Fruit fly (Drosophila melanogaster) whole organism, embryonic: ENCODE measurements around the gene MRG15.
A peak's percentile ranks its signal among the peaks of the same experiment; 100 is the strongest.

ENCODE experiments used
- Asciz ChIP-seq: fragments of 200-800 bp; sonication (Bioruptor generic); optimal IDR thresholded peaks from 2 replicates; lab custom pipeline; 2017; ENCODE audit warnings: missing biosample characterization, mild to moderate bottlenecking, missing genetic modification characterization, missing genetic modification reagents
- Atf-2 ChIP-seq: fragments of 200-800 bp; sonication (Bioruptor generic); optimal IDR thresholded peaks from 2 replicates; lab custom pipeline; 2016; ENCODE audit warnings: missing biosample characterization, missing genetic modification characterization
- CG10209 ChIP-seq: fragments of 200-800 bp; sonication (Bioruptor generic); optimal IDR thresholded peaks from 3 replicates; lab custom pipeline; 2017; ENCODE audit warnings: missing biosample characterization, mild to moderate bottlenecking, missing genetic modification characterization, missing genetic modification reagents
- CG10959 ChIP-seq: fragments of 200-800 bp; sonication (Bioruptor generic); IDR thresholded peaks from 2 replicates; pipeline ENCODE4 v1.3.6; 2022; ENCODE audit warnings: missing biosample characterization, missing genetic modification characterization
- CG10979 ChIP-seq: fragments of 200-800 bp; sonication (Bioruptor generic); optimal IDR thresholded peaks from 2 replicates; lab custom pipeline; 2018; ENCODE audit warnings: missing biosample characterization, mild to moderate bottlenecking, missing genetic modification characterization, moderate library complexity
- CG11085 ChIP-seq: fragments of 200-800 bp; sonication (Bioruptor generic); IDR thresholded peaks from 2 replicates; pipeline ENCODE4 v1.3.6; 2022; ENCODE audit warnings: missing biosample characterization, missing genetic modification characterization
- CG12155 ChIP-seq: fragments of 200-800 bp; sonication (Bioruptor generic); optimal IDR thresholded peaks from 3 replicates; lab custom pipeline; 2016; ENCODE audit warnings: missing biosample characterization, missing genetic modification characterization
- CG12391 ChIP-seq: fragments of 200-800 bp; sonication (Bioruptor generic); optimal IDR thresholded peaks from 3 replicates; lab custom pipeline; 2018; ENCODE audit warnings: missing biosample characterization, mild to moderate bottlenecking, missing genetic modification characterization, moderate library complexity
- CG15601 ChIP-seq: fragments of 200-800 bp; sonication (Bioruptor generic); optimal IDR thresholded peaks from 3 replicates; lab custom pipeline; 2019; ENCODE audit warnings: missing biosample characterization, mild to moderate bottlenecking, missing genetic modification characterization, moderate library complexity
- CG15696 ChIP-seq: fragments of 200-800 bp; sonication (Bioruptor generic); optimal IDR thresholded peaks from 2 replicates; lab custom pipeline; 2019; ENCODE audit warnings: missing biosample characterization, mild to moderate bottlenecking, missing genetic modification characterization, moderate library complexity
- CG16779 ChIP-seq: fragments of 200-800 bp; sonication (Bioruptor generic); IDR thresholded peaks from 2 replicates; pipeline ENCODE4 v1.3.6; 2022; ENCODE audit warnings: missing biosample characterization, missing genetic modification characterization
- CG17328 ChIP-seq: fragments of 200-800 bp; sonication (Bioruptor generic); IDR thresholded peaks from 2 replicates; pipeline ENCODE4 v1.3.6; 2022; ENCODE audit warnings: missing biosample characterization, missing genetic modification characterization
- CG31224 ChIP-seq: fragments of 200-800 bp; sonication (Bioruptor generic); IDR thresholded peaks from 2 replicates; pipeline ENCODE4 v1.3.6; 2022; ENCODE audit warnings: missing biosample characterization, missing genetic modification characterization
- CG43689 ChIP-seq: fragments of 200-800 bp; sonication (Bioruptor generic); IDR thresholded peaks from 2 replicates; pipeline ENCODE4 v1.3.6; 2022; ENCODE audit warnings: missing biosample characterization, missing genetic modification characterization
- CG7786 ChIP-seq: fragments of 200-800 bp; sonication (Bioruptor generic); optimal IDR thresholded peaks from 2 replicates; lab custom pipeline; 2016; ENCODE audit warnings: missing biosample characterization, missing genetic modification characterization
- CG8290 ChIP-seq, 3 experiments: fragments of 200-800 bp; sonication (Bioruptor generic); optimal IDR thresholded peaks; 2 replicates each; lab custom pipeline; 2016 to 2019; ENCODE audit warnings: missing biosample characterization in 3 of 3, missing genetic modification characterization in 3 of 3, mild to moderate bottlenecking in 2 of 3, moderate library complexity in 1 of 3
- CG9817 ChIP-seq: fragments of 200-800 bp; sonication (Bioruptor generic); optimal IDR thresholded peaks from 2 replicates; lab custom pipeline; 2018; ENCODE audit warnings: missing biosample characterization, mild to moderate bottlenecking, missing genetic modification characterization, moderate library complexity
- CTCF ChIP-seq: fragments of 200-800 bp; sonication (Bioruptor generic); optimal IDR thresholded peaks from 2 replicates; lab custom pipeline; 2017; ENCODE audit warnings: missing biosample characterization, mild to moderate bottlenecking, missing genetic modification characterization, moderate library complexity
- Dp ChIP-seq: fragments of 200-800 bp; sonication (Bioruptor generic); optimal IDR thresholded peaks from 2 replicates; lab custom pipeline; 2018; ENCODE audit warnings: missing biosample characterization, mild to moderate bottlenecking, missing genetic modification characterization, moderate library complexity
- Fer1 ChIP-seq: fragments of 200-800 bp; sonication (Bioruptor generic); optimal IDR thresholded peaks from 2 replicates; lab custom pipeline; 2017; ENCODE audit warnings: missing biosample characterization, mild to moderate bottlenecking, missing genetic modification characterization
- H15 ChIP-seq: fragments of 200-800 bp; sonication (Bioruptor generic); IDR thresholded peaks from 3 replicates; pipeline ENCODE4 v1.3.6; 2022; ENCODE audit warnings: missing biosample characterization, missing genetic modification characterization
- Med ChIP-seq: fragments of 200-800 bp; sonication (Bioruptor generic); peaks from one replicate; lab custom pipeline; 2016; ENCODE audit warnings: missing biosample characterization, missing genetic modification characterization, mild to moderate bottlenecking, inconsistent platforms, moderate library complexity
- Myb ChIP-seq: fragments of 200-800 bp; sonication (Bioruptor generic); optimal IDR thresholded peaks from 2 replicates; lab custom pipeline; 2016; ENCODE audit warnings: missing biosample characterization, missing genetic modification characterization
- NC2β ChIP-seq: fragments of 200-800 bp; sonication (Bioruptor generic); optimal IDR thresholded peaks from 2 replicates; lab custom pipeline; 2016; ENCODE audit warnings: missing biosample characterization, missing genetic modification characterization
- Oli ChIP-seq: fragments of 200-800 bp; sonication (Bioruptor generic); optimal IDR thresholded peaks from 2 replicates; lab custom pipeline; 2018; ENCODE audit warnings: missing biosample characterization, mild to moderate bottlenecking, missing genetic modification characterization, moderate library complexity
- Poxn ChIP-seq: fragments of 200-800 bp; sonication (Bioruptor generic); IDR thresholded peaks from 2 replicates; pipeline ENCODE4 v1.3.6; 2022; ENCODE audit warnings: missing biosample characterization, missing genetic modification characterization
- Side ChIP-seq: fragments of 200-800 bp; sonication (Bioruptor generic); optimal IDR thresholded peaks from 2 replicates; lab custom pipeline; 2016; ENCODE audit warnings: missing biosample characterization, missing genetic modification characterization
- TFAM ChIP-seq: fragments of 200-800 bp; sonication (Bioruptor generic); optimal IDR thresholded peaks from 2 replicates; lab custom pipeline; 2017; ENCODE audit warnings: missing biosample characterization, missing genetic modification characterization, inconsistent platforms
- Usf ChIP-seq: fragments of 200-800 bp; sonication (Bioruptor generic); optimal IDR thresholded peaks from 2 replicates; lab custom pipeline; 2017; ENCODE audit warnings: missing genotype, missing biosample characterization, missing genetic modification characterization
- Vsx1 ChIP-seq: fragments of 200-800 bp; sonication (Bioruptor generic); optimal IDR thresholded peaks from 2 replicates; lab custom pipeline; 2017; ENCODE audit warnings: missing biosample characterization, mild to moderate bottlenecking, missing genetic modification characterization, missing genetic modification reagents
- YL-1 ChIP-seq: fragments of 200-800 bp; sonication (Bioruptor generic); optimal IDR thresholded peaks from 3 replicates; lab custom pipeline; 2017; ENCODE audit warnings: missing biosample characterization, mild to moderate bottlenecking, missing genetic modification characterization
- abd-A ChIP-seq: fragments of 200-800 bp; sonication (Bioruptor generic); optimal IDR thresholded peaks from 3 replicates; lab custom pipeline; 2019; ENCODE audit warnings: missing biosample characterization, mild to moderate bottlenecking, missing genetic modification characterization, moderate library complexity
- ac ChIP-seq: fragments of 200-800 bp; sonication (Bioruptor generic); optimal IDR thresholded peaks from 3 replicates; lab custom pipeline; 2017; ENCODE audit warnings: missing biosample characterization, mild to moderate bottlenecking, missing genetic modification characterization
- ato ChIP-seq: fragments of 200-800 bp; sonication (Bioruptor generic); IDR thresholded peaks from 2 replicates; pipeline ENCODE4 v1.3.6; 2022; ENCODE audit warnings: missing biosample characterization, missing genetic modification characterization; ENCODE audit not compliant: partially characterized antibody
- az2 ChIP-seq: fragments of 200-800 bp; sonication (Bioruptor generic); optimal IDR thresholded peaks from 3 replicates; lab custom pipeline; 2016; ENCODE audit warnings: missing biosample characterization, missing genetic modification characterization
- bcd ChIP-seq: fragments of 200-800 bp; sonication (Bioruptor generic); optimal IDR thresholded peaks from 2 replicates; lab custom pipeline; 2017; ENCODE audit warnings: missing biosample characterization, mild to moderate bottlenecking, missing genetic modification characterization
- dm ChIP-seq: fragments of 200-800 bp; sonication (Bioruptor generic); optimal IDR thresholded peaks from 3 replicates; lab custom pipeline; 2016; ENCODE audit warnings: missing biosample characterization, missing genetic modification characterization
- dmrt11E ChIP-seq: fragments of 200-800 bp; sonication (Bioruptor generic); optimal IDR thresholded peaks from 3 replicates; lab custom pipeline; 2018; ENCODE audit warnings: missing biosample characterization, mild to moderate bottlenecking, missing genetic modification characterization, moderate library complexity
- grau ChIP-seq: fragments of 200-800 bp; optimal IDR thresholded peaks from 3 replicates; lab custom pipeline; 2019; ENCODE audit warnings: missing biosample characterization, mild to moderate bottlenecking, missing genetic modification characterization, moderate library complexity
- gsb ChIP-seq: fragments of 200-800 bp; sonication (Bioruptor generic); IDR thresholded peaks from 2 replicates; pipeline ENCODE4 v1.3.6; 2022; ENCODE audit warnings: missing biosample characterization, missing genetic modification characterization
- jigr1 ChIP-seq: fragments of 200-800 bp; sonication (Bioruptor generic); IDR thresholded peaks from 3 replicates; pipeline ENCODE4 v1.3.6; 2022; ENCODE audit warnings: missing biosample characterization, missing genetic modification characterization
- kay ChIP-seq: fragments of 200-800 bp; sonication (Bioruptor generic); optimal IDR thresholded peaks from 2 replicates; lab custom pipeline; 2016; ENCODE audit warnings: missing biosample characterization, missing genetic modification characterization
- org-1 ChIP-seq: fragments of 200-800 bp; sonication (Bioruptor generic); optimal IDR thresholded peaks from 2 replicates; lab custom pipeline; 2017; ENCODE audit warnings: missing biosample characterization, missing genetic modification characterization
- repo ChIP-seq: fragments of 200-800 bp; sonication (Bioruptor generic); optimal IDR thresholded peaks from 2 replicates; lab custom pipeline; 2016; ENCODE audit warnings: missing biosample characterization, missing genetic modification characterization
- sens ChIP-seq: fragments of 200-800 bp; sonication (Bioruptor generic); peaks from one replicate; lab custom pipeline; 2016; ENCODE audit warnings: missing biosample characterization, missing genetic modification characterization
- sima ChIP-seq: fragments of 200-800 bp; sonication (Bioruptor generic); optimal IDR thresholded peaks from 2 replicates; lab custom pipeline; 2016; ENCODE audit warnings: missing biosample characterization, missing genetic modification characterization
- slou ChIP-seq: fragments of 200-800 bp; sonication (Bioruptor generic); optimal IDR thresholded peaks from 3 replicates; lab custom pipeline; 2016; ENCODE audit warnings: missing biosample characterization, missing genetic modification characterization
- sr ChIP-seq: fragments of 200-800 bp; sonication (Bioruptor generic); IDR thresholded peaks from 3 replicates; pipeline ENCODE4 v1.3.6; 2022; ENCODE audit warnings: missing biosample characterization, missing genetic modification characterization
- ttk ChIP-seq: fragments of 200-800 bp; sonication (Bioruptor generic); IDR thresholded peaks from 2 replicates; pipeline ENCODE4 v2.1.2; 2022; ENCODE audit warnings: missing biosample characterization, missing genetic modification characterization
- wek ChIP-seq: fragments of 200-800 bp; sonication (Bioruptor generic); optimal IDR thresholded peaks from 3 replicates; lab custom pipeline; 2018; ENCODE audit warnings: missing biosample characterization, mild to moderate bottlenecking, missing genetic modification characterization, moderate library complexity
- yki ChIP-seq: fragments of >200 bp; optimal IDR thresholded peaks from 3 replicates; lab custom pipeline; 2018

MRG15 gene

dm6 chr3R:15280619-15281334, 2.9 kb upstream of the MRG15 start (continued):
- TF ChIP-seq sens (peak; percentile 91), Asciz (GFP tag; lab: Kevin White, UChicago) (peak; percentile 59), sr (GFP tag; lab: Robert Waterston, UW) (no peak), CG17328 (GFP tag; lab: Robert Waterston, UW) (peak; percentile 31; the same call in 1 of the 2 replicates), NC2β (GFP tag; lab: Kevin White, UChicago) (no peak), slou (GFP tag; lab: Kevin White, UChicago) (no peak), YL-1 (GFP tag; lab: Kevin White, UChicago) (peak; percentile 19), Atf-2 (GFP tag; lab: Kevin White, UChicago) (no peak), CG10959 (GFP tag; lab: Robert Waterston, UW) (no peak), bcd (GFP tag; lab: Kevin White, UChicago) (peak; percentile 78), CG12391 (tag; lab: Kevin White, UChicago) (peak; percentile 80), Dp (no peak), CG8290 (GFP tag; optimal IDR thresholded peaks at IDR 0.05; lab: Kevin White, UChicago) (peak; percentile 65), CG8290 (tag; optimal IDR thresholded peaks at IDR 0.05; lab: Kevin White, UChicago) (peak in 1 of 2 experiments; percentile 16), CG43689 (no peak), CG31224 (GFP tag; lab: Robert Waterston, UW) (0 out of 2 replicates have a peak, but pooled peaks have one; percentile 4), CTCF (no peak), ttk (GFP tag; lab: Robert Waterston, UW) (peak; percentile 63), sima (no peak), CG10979 (tag; lab: Kevin White, UChicago) (peak; percentile 87), Vsx1 (GFP tag; lab: Kevin White, UChicago) (peak; percentile 62), abd-A (tag; lab: Kevin White, UChicago) (no peak), jigr1 (GFP tag; lab: Robert Waterston, UW) (no peak), kay (GFP tag; lab: Kevin White, UChicago) (peak; percentile 19), dmrt11E (tag; lab: Kevin White, UChicago) (peak; percentile 85), Poxn (GFP tag; lab: Robert Waterston, UW) (no peak), Usf (GFP tag; lab: Kevin White, UChicago) (peak; percentile 59), yki (lab: Kevin White, UChicago) (peak; percentile 14), Myb (no peak), repo (GFP tag; lab: Kevin White, UChicago) (no peak), gsb (GFP tag; lab: Robert Waterston, UW) (no peak), Oli (peak; percentile 84), Fer1 (GFP tag; lab: Kevin White, UChicago) (no peak), TFAM (GFP tag; lab: Kevin White, UChicago) (no peak), wek (GFP tag; lab: Kevin White, UChicago) (no peak), CG16779 (GFP tag; lab: Robert Waterston, UW) (no peak), Side (no peak), ato (no peak), CG9817 (tag; lab: Kevin White, UChicago) (peak; percentile 40), CG7786 (no peak), ac (GFP tag; lab: Kevin White, UChicago) (no peak), grau (tag; lab: Kevin White, UChicago) (peak; percentile 80), CG11085 (GFP tag; lab: Robert Waterston, UW) (no peak), org-1 (GFP tag; lab: Kevin White, UChicago) (peak; percentile 61), CG10209 (GFP tag; lab: Kevin White, UChicago) (peak; percentile 80), az2 (GFP tag; lab: Kevin White, UChicago) (peak; percentile 79), CG15601 (tag; lab: Kevin White, UChicago) (no peak), CG12155 (peak; percentile 47), Med (GFP tag; lab: Kevin White, UChicago) (peak; percentile 51), dm (GFP tag; lab: Kevin White, UChicago) (no peak), CG15696 (peak; percentile 54), H15 (GFP tag; lab: Robert Waterston, UW) (0 out of 3 replicates have a peak, but pooled peaks have one; percentile 44)
